Worm (Caenorhabditis elegans) whole organism, early embryonic: ENCODE data around the gene str-116.

ENCODE experiments used
- B0310.2 ChIP-seq: sonication (generic microtip); optimal IDR thresholded peaks from 2 replicates; lab custom pipeline; 2016; ENCODE audit warnings: mild to moderate bottlenecking, missing genetic modification characterization, missing compliant biosample characterization
- F13C5.2 ChIP-seq: sonication (generic microtip); optimal IDR thresholded peaks from 2 replicates; lab custom pipeline; 2017; ENCODE audit warnings: mild to moderate bottlenecking, missing genetic modification characterization, inconsistent platforms, missing compliant biosample characterization
- aly-1 ChIP-seq: sonication (generic microtip); optimal IDR thresholded peaks from 2 replicates; lab custom pipeline; 2016; ENCODE audit warnings: missing genetic modification characterization, missing compliant biosample characterization
- ama-1 ChIP-seq: fragments of 150-350 bp; optimal IDR thresholded peaks from 2 replicates; lab custom pipeline; 2014
- ceh-13 ChIP-seq: fragments of 200-800 bp; sonication (Bioruptor generic); optimal IDR thresholded peaks from 2 replicates; lab custom pipeline; 2018; ENCODE audit warnings: mild to moderate bottlenecking, missing genetic modification characterization, missing compliant biosample characterization
- ceh-36 ChIP-seq: sonication (generic microtip); optimal IDR thresholded peaks from 2 replicates; lab custom pipeline; 2016; ENCODE audit warnings: missing genetic modification characterization, inconsistent platforms, missing compliant biosample characterization
- ets-7 ChIP-seq: sonication (generic microtip); optimal IDR thresholded peaks from 2 replicates; lab custom pipeline; 2016; ENCODE audit warnings: missing genotype, missing genetic modification characterization, missing compliant biosample characterization
- flt-1 ChIP-seq: fragments of 200-800 bp; sonication (Bioruptor generic); IDR thresholded peaks from 2 replicates; pipeline ENCODE4 v1.3.6; 2022; ENCODE audit warnings: missing genetic modification characterization, missing compliant biosample characterization
- hmbx-1 ChIP-seq: sonication (generic microtip); optimal IDR thresholded peaks from 2 replicates; lab custom pipeline; 2016; ENCODE audit warnings: mild to moderate bottlenecking, missing genetic modification characterization, missing compliant biosample characterization
- hmg-4 ChIP-seq: fragments of 200-800 bp; sonication (Bioruptor generic); optimal IDR thresholded peaks from 2 replicates; lab custom pipeline; 2018; ENCODE audit warnings: mild to moderate bottlenecking, missing genetic modification characterization, missing compliant biosample characterization
- hnd-1 ChIP-seq: sonication (generic microtip); optimal IDR thresholded peaks from 2 replicates; lab custom pipeline; 2016; ENCODE audit warnings: missing genetic modification characterization, missing compliant biosample characterization
- pes-1 ChIP-seq: fragments of 200-800 bp; sonication (Bioruptor generic); IDR thresholded peaks from 2 replicates; pipeline ENCODE4 v1.3.6; 2022; ENCODE audit warnings: missing genetic modification reagents, missing genetic modification characterization, missing compliant biosample characterization
- scrt-1 ChIP-seq: fragments of 200-800 bp; sonication (Bioruptor generic); IDR thresholded peaks from 2 replicates; pipeline ENCODE4 v1.3.6; 2022; ENCODE audit warnings: missing genetic modification characterization, missing compliant biosample characterization
- sea-1 ChIP-seq: fragments of 200-800 bp; sonication (Bioruptor generic); conservative IDR thresholded peaks from 2 replicates; pipeline ENCODE4 v1.3.6; 2022; ENCODE audit warnings: missing genetic modification characterization, missing compliant biosample characterization
- tbx-11 ChIP-seq: fragments of 200-800 bp; sonication (Bioruptor generic); IDR thresholded peaks from 2 replicates; pipeline ENCODE4 v1.3.6; 2022; ENCODE audit warnings: missing genetic modification characterization, missing compliant biosample characterization
- tbx-37 ChIP-seq: fragments of 200-800 bp; sonication (Bioruptor generic); conservative IDR thresholded peaks from 2 replicates; pipeline ENCODE4 v1.3.6; 2022; ENCODE audit warnings: missing genetic modification reagents, missing genetic modification characterization, missing compliant biosample characterization
- tra-4 ChIP-seq: sonication (generic microtip); optimal IDR thresholded peaks from 2 replicates; lab custom pipeline; 2017; ENCODE audit warnings: missing genetic modification characterization, missing compliant biosample characterization

The str-116 gene

DNA sequence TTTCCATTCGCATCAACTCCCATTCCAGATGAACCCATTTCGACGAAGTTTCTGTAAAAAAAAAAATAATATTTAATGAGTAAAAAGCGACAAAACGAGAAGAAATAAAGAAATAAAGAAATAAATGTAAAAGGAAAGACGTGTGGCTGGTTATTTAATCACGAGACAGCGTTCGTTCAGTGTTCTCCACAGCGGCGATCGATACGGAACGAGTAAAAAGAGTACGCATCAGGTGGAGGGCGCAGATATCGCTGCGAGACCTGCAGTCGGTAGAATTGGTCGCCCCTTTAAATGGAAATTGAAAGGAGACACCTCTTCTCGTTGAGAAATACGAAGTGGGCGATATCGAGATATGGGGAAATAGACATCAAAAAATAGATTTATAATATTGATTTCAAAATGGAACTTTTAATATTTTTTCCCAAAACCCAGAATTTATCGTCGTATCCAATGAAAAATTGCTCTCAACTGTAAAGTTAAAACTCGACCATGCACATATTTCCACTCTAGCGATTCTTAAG, 38.1 kb upstream of the str-116 start, which contains the start of gene pqn-70:
TSS of gene pqn-70 (minus strand) at position 51 of the 521 bp plus-strand sequence.
- TF ChIP-seq tbx-11 (GFP tag; lab: Robert Waterston, UW), result no peak
- peak; percentile 60 for TF ChIP-seq hmg-4
- TF ChIP-seq flt-1 (GFP tag; lab: Robert Waterston, UW), result no peak
- 0 out of 2 replicates have a peak, but pooled peaks have one; percentile 11 for TF ChIP-seq tbx-37 (GFP tag; lab: Robert Waterston, UW)
- peak; percentile 39 for TF ChIP-seq F13C5.2 (tag; lab: Kevin White, UChicago)

ce11 chrV:11231177-11231576, 35.6 kb upstream of the str-116 start:
- no peak for TF ChIP-seq hmg-4
- TF ChIP-seq ceh-13 (GFP tag; lab: Kevin White, UChicago), result no peak
- TF ChIP-seq ets-7 (tag; lab: Kevin White, UChicago), result no peak
- no peak for TF ChIP-seq B0310.2
- TF ChIP-seq sea-1, result no peak
- TF ChIP-seq flt-1 (GFP tag; lab: Robert Waterston, UW), result no peak
- TF ChIP-seq ceh-36 (tag; lab: Kevin White, UChicago), result no peak
- no peak for TF ChIP-seq ama-1 (lab: Kevin White, UChicago)
- no peak for TF ChIP-seq hmbx-1 (tag; lab: Kevin White, UChicago)
- no peak for TF ChIP-seq aly-1
- TF ChIP-seq hnd-1, result no peak
- no peak for TF ChIP-seq pes-1 (GFP tag; lab: Robert Waterston, UW)
- no peak for TF ChIP-seq F13C5.2 (tag; lab: Kevin White, UChicago)
- no peak for TF ChIP-seq tbx-11 (GFP tag; lab: Robert Waterston, UW)
- TF ChIP-seq tra-4 (tag; lab: Kevin White, UChicago), result no peak
- TF ChIP-seq tbx-37 (GFP tag; lab: Robert Waterston, UW), result no peak
- TF ChIP-seq scrt-1, result no peak

DNA sequence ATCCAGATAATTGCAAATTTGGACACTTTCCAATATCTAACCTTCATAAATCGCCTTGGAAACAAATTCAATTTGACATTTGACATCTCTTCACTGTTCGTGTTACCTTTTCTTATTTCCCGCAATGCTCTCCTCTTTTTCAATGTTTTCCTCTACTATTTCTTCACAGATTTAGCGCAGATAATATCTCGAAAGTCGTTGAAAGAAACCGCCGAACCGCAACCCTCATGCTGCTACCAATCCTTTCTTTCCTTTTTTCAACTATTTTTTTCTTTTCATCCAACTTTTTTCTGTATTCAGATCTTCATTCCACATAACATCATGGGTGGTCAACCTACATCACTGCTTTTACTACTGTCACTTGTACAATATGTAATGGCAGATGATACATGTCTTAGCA, 32.4 kb upstream of the str-116 start, which contains the start of gene T19B10.5:
TSS of gene T19B10.5 (plus strand) at position 301 of the 400 bp plus-strand sequence.
- TF ChIP-seq scrt-1 (no peak), tbx-11 (GFP tag; lab: Robert Waterston, UW) (no peak), tra-4 (tag; lab: Kevin White, UChicago) (no peak), hmg-4 (no peak), F13C5.2 (tag; lab: Kevin White, UChicago) (no peak), pes-1 (GFP tag; lab: Robert Waterston, UW) (no peak)

ce11 chrV:11235876-11236275, 30.9 kb upstream of the str-116 start:
- TF ChIP-seq scrt-1 (no peak), ceh-13 (GFP tag; lab: Kevin White, UChicago) (no peak), tbx-37 (GFP tag; lab: Robert Waterston, UW) (no peak), sea-1 (no peak), ama-1 (lab: Kevin White, UChicago) (no peak), ets-7 (tag; lab: Kevin White, UChicago) (no peak), ceh-36 (tag; lab: Kevin White, UChicago) (no peak), hmg-4 (no peak), tra-4 (tag; lab: Kevin White, UChicago) (no peak), pes-1 (GFP tag; lab: Robert Waterston, UW) (no peak), hmbx-1 (tag; lab: Kevin White, UChicago) (no peak)

DNA sequence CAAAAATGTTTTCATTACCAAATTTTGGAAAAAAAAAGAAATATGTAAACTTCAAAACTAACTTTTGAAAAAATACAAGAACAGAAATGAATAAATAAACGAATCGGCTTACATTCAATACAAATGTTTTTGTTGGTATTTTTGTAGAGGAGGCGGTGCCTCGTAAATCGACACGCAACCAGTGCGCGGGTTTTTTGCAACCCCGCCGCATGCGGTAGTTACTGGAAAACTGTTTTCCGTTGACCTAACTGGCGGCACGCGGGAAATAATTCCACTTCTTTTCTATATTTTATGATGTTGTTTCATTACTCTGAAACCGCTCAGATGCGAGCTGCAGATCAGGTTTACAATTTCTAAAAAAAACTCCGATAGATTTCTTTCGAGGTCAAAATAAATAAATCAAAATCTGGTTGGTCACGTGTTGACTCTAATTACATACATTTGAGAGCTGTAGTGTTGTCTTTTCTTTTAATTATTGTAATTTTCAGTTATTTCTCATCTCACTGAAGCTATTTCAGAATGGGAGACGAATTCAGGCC, 27.5 kb upstream of the str-116 start, which contains the start of the genes dvc-1 and ima-1:
TSS of gene dvc-1 (minus strand) at position 145 of the 539 bp plus-strand sequence.
TSS of gene ima-1 (plus strand) at position 489 of the 539 bp plus-strand sequence.
- peak; percentile 74 for TF ChIP-seq tbx-37 (GFP tag; lab: Robert Waterston, UW)
- peak; percentile 43 for TF ChIP-seq hnd-1
- peak; percentile 12 for TF ChIP-seq hmbx-1 (tag; lab: Kevin White, UChicago)
- peak; percentile 55; the same call in 1 of the 2 replicates for TF ChIP-seq scrt-1
- peak; percentile 69 for TF ChIP-seq ceh-36 (tag; lab: Kevin White, UChicago)
- TF ChIP-seq ets-7 (tag; lab: Kevin White, UChicago), result peak; percentile 0
- TF ChIP-seq aly-1, result no peak
- peak; percentile 69; the same call in 1 of the 2 replicates for TF ChIP-seq tbx-11 (GFP tag; lab: Robert Waterston, UW)
- TF ChIP-seq F13C5.2 (tag; lab: Kevin White, UChicago), result peak; percentile 90
- no peak for TF ChIP-seq ama-1 (lab: Kevin White, UChicago)
- peak; percentile 65 for TF ChIP-seq ceh-13 (GFP tag; lab: Kevin White, UChicago)
- TF ChIP-seq tra-4 (tag; lab: Kevin White, UChicago), result no peak
- peak; percentile 76 for TF ChIP-seq flt-1 (GFP tag; lab: Robert Waterston, UW)
- peak; percentile 75 for TF ChIP-seq sea-1
- no peak for TF ChIP-seq B0310.2
- TF ChIP-seq hmg-4, result peak; percentile 50

DNA sequence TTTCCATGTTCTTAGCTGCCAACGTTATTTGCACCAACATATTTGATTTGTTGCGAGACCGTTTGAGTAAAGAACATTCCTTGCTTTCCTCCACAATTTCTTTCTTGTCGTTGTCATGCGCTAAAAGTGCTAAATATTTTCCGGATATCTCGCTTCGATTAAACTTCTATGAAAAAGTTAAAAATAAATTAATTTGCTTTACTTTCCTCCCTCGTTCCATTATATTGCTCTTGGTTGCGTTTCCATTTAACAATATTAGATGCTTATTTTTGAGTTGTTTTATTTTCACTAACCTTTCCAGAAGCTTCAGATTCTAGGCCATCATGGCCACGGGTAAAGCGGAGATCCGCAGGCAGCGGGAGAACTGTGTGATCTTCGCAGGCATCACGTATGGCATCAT, 25.2 kb upstream of the str-116 start, which contains the start of gene pgap-1:
TSS of gene pgap-1 (plus strand) at position 301 of the 400 bp plus-strand sequence.
- no peak for TF ChIP-seq sea-1
- no peak for TF ChIP-seq tra-4 (tag; lab: Kevin White, UChicago)

- no peak for TF ChIP-seq F13C5.2 (tag; lab: Kevin White, UChicago)
- TF ChIP-seq pes-1 (GFP tag; lab: Robert Waterston, UW), result no peak
- TF ChIP-seq B0310.2, result no peak
- no peak for TF ChIP-seq scrt-1
- TF ChIP-seq ceh-36 (tag; lab: Kevin White, UChicago), result no peak
- TF ChIP-seq sea-1, result no peak
- no peak for TF ChIP-seq tbx-11 (GFP tag; lab: Robert Waterston, UW)
- no peak for TF ChIP-seq flt-1 (GFP tag; lab: Robert Waterston, UW)
- no peak for TF ChIP-seq ama-1 (lab: Kevin White, UChicago)
- no peak for TF ChIP-seq hmbx-1 (tag; lab: Kevin White, UChicago)
- no peak for TF ChIP-seq ets-7 (tag; lab: Kevin White, UChicago)
- no peak for TF ChIP-seq tra-4 (tag; lab: Kevin White, UChicago)
- TF ChIP-seq ceh-13 (GFP tag; lab: Kevin White, UChicago), result no peak
- TF ChIP-seq aly-1, result no peak
- no peak for TF ChIP-seq hnd-1
- TF ChIP-seq hmg-4, result no peak
- no peak for TF ChIP-seq tbx-37 (GFP tag; lab: Robert Waterston, UW)
Observed at ce11 chrV:11244539-11244938, 22.2 kb upstream of the str-116 start, which contains the start of gene mxl-1. TSS of gene mxl-1 (plus strand) at chrV:11244839.
